Worm (Caenorhabditis elegans) whole organism, young adult: ENCODE data around the gene F01D5.3.

Experiments used
- F22D6.2 ChIP-seq: sonication (generic microtip); optimal IDR thresholded peaks from 2 replicates; lab custom pipeline; 2016; ENCODE audit warnings: mild to moderate bottlenecking, missing genetic modification characterization, missing compliant biosample characterization
- F49E8.2 ChIP-seq: sonication (generic microtip); optimal IDR thresholded peaks from 3 replicates; lab custom pipeline; 2017; ENCODE audit warnings: missing genetic modification characterization, mild to moderate bottlenecking, missing compliant biosample characterization, antibody characterized with exemption, moderate library complexity; ENCODE audit not compliant: insufficient read depth
- Y95B8A.8 ChIP-seq: fragments of 200-800 bp; sonication (Bioruptor generic); IDR thresholded peaks from 2 replicates; pipeline ENCODE4 v1.3.6; 2022; ENCODE audit warnings: missing genetic modification reagents, missing genetic modification characterization, missing compliant biosample characterization
- aptf-2 ChIP-seq: fragments of 200-800 bp; sonication (Bioruptor generic); conservative IDR thresholded peaks from 2 replicates; pipeline ENCODE4 v1.3.6; 2022; ENCODE audit warnings: missing genetic modification reagents, missing genetic modification characterization, missing compliant biosample characterization
- ceh-91 ChIP-seq: fragments of 200-800 bp; sonication (Bioruptor generic); IDR thresholded peaks from 2 replicates; pipeline ENCODE4 v1.3.6; 2022; ENCODE audit warnings: missing genetic modification reagents, missing genetic modification characterization, missing compliant biosample characterization
- die-1 ChIP-seq: sonication (generic microtip); optimal IDR thresholded peaks from 2 replicates; lab custom pipeline; 2016; ENCODE audit warnings: missing genotype, mild to moderate bottlenecking, missing genetic modification characterization, missing compliant biosample characterization
- egl-18 ChIP-seq: fragments of 200-800 bp; sonication (Bioruptor generic); IDR thresholded peaks from 2 replicates; pipeline ENCODE4 v1.3.6; 2022; ENCODE audit warnings: missing genetic modification reagents, missing genetic modification characterization, missing compliant biosample characterization
- snpc-4 ChIP-seq, 5 experiments: fragments of 150-350 bp in 1 of 5; sonication (generic microtip) in 4 of 5; optimal IDR thresholded peaks; 2 replicates each; lab custom pipeline; 2014 to 2018; ENCODE audit warnings: missing genetic modification characterization in 5 of 5, missing biosample characterization in 3 of 5, antibody characterized with exemption in 2 of 5, mild to moderate bottlenecking in 2 of 5, missing compliant biosample characterization in 2 of 5, missing genotype in 2 of 5, moderate library complexity in 2 of 5, missing genetic modification reagents in 1 of 5
- ztf-26 ChIP-seq: sonication (generic microtip); optimal IDR thresholded peaks from 2 replicates; lab custom pipeline; 2017; ENCODE audit warnings: missing genetic modification characterization, missing compliant biosample characterization

DNA sequence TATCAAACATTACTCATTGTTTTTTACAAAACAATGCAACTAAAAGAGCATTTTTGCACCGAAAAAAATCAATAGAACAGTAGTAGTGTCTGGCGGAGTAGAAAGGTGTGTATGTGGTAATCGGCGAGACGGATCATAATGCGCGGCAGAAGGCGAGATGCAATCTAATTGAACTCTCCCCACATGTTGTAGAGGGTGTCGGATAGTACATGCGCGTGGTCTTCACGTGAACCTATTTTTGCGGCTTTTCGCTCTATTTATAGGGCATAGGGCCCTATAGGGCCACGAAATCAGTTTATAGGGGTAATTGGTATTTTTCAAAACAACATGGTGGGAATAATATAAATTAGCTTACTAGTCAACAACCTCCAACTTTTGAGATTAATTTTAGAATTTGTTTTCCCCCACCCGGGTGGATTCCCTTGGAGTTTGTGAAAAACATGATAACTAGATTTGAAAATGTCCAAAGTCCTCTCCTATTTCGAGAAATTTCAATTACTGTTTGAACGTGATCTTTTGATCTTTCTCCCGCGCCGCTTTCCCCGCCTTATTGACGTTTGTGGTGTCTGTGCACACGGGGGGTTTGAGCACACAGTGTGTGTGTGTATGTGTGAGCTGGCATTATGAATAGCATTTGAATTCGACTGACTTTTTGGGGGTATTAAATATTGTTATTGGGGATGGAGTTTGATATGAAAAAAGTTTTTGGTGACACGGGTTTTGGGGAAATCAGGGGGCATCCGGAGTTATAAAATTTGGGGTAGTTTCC, 43.1 kb upstream of the F01D5.3 start:
- TF ChIP-seq aptf-2 (no peak), ceh-91 (GFP tag; lab: Robert Waterston, UW) (no peak), Y95B8A.8 (GFP tag; lab: Robert Waterston, UW) (no peak), die-1 (tag; lab: Kevin White, UChicago) (no peak), egl-18 (GFP tag; lab: Robert Waterston, UW) (no peak), snpc-4 (GFP tag; optimal IDR thresholded peaks at IDR 0.05; lab: Kevin White, UChicago) (no peak), snpc-4 (tag; optimal IDR thresholded peaks at IDR 0.05; lab: Kevin White, UChicago) (peak in 1 of 4 experiments; percentile 25), F22D6.2 (tag; lab: Kevin White, UChicago) (no peak), F49E8.2 (tag; lab: Kevin White, UChicago) (no peak), ztf-26 (tag; lab: Kevin White, UChicago) (no peak)
